Fruit fly (Drosophila melanogaster) Kc167 (cell line): Measurements from ENCODE around the gene CG1647.

ENCODE experiments used
- Myc ChIP-seq: fragments of >200 bp; optimal IDR thresholded peaks from 2 replicates; lab custom pipeline; 2017; ENCODE audit warnings: missing external identifiers
- Sin3A ChIP-seq: fragments of >200 bp; optimal IDR thresholded peaks from 2 replicates; lab custom pipeline; 2018; ENCODE audit warnings: missing external identifiers
- h ChIP-seq: fragments of >200 bp; optimal IDR thresholded peaks from 3 replicates; lab custom pipeline; 2018; ENCODE audit warnings: missing external identifiers
- insv ChIP-seq: fragments of >200 bp; optimal IDR thresholded peaks from 3 replicates; lab custom pipeline; 2018; ENCODE audit warnings: missing external identifiers
- psq ChIP-seq: fragments of >200 bp; optimal IDR thresholded peaks from 2 replicates; lab custom pipeline; 2017; ENCODE audit warnings: missing external identifiers
- ttk ChIP-seq: sonication (Bioruptor generic); optimal IDR thresholded peaks from 2 replicates; lab custom pipeline; 2017; ENCODE audit warnings: missing external identifiers

The CG1647 gene

DNA sequence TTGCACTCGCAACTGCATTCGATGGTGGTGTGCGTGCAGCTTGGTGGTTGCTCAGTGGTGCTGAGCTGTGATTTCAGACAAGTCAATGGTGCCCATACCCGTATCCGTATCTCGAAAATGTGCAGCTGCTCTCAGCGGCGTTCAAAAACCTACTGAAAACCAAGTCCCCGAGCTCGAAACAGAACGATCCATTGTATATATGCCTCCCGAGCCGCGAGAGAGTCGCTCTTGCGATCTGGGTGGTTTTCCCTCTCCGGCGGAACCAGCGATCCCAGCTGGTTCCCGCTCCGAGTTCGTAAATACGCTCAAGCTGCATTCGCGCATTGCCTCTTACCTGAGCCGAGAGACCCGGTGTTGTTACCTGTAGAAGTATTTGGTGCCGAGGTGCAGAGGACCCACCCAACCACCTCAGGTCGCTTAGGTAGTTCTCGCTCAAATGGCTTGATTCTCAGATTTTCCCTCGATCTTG lies 39.1 kb downstream of the CG1647 start, which contains the start of gene Inx3:
Gene Inx3 (minus strand): TSS at position 440 of the 469 bp plus-strand sequence.
- no peak for TF ChIP-seq psq
- no peak for TF ChIP-seq insv (lab: Kevin White, UChicago)
- no peak for TF ChIP-seq ttk (lab: Kevin White, UChicago)
- TF ChIP-seq h (lab: Kevin White, UChicago): no peak
- no peak for TF ChIP-seq Sin3A
- no peak for TF ChIP-seq Myc (lab: Kevin White, UChicago)

DNA sequence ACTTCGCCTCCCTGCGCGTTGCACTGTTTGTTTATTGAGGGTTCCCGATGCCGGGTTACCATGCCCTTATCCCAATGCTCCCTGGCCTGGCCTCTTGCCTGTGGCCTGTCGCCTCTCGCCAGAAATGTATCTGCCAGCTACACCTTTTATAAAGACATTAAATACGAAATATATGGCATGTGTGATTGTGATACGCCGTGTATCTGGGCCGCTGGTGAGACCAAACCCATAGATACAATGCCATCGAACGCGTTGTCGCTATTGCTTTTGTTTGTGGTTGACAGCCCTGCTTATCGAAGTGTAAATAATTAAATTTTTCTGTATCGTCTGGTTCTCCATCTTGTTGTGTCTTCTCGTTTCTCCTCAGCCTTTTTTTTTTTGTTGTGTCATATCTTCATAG lies 40.6 kb downstream of the CG1647 start:
- TF ChIP-seq ttk (lab: Kevin White, UChicago) (no peak), psq (no peak), h (lab: Kevin White, UChicago) (no peak), Myc (lab: Kevin White, UChicago) (no peak), insv (lab: Kevin White, UChicago) (no peak), Sin3A (no peak)

DNA sequence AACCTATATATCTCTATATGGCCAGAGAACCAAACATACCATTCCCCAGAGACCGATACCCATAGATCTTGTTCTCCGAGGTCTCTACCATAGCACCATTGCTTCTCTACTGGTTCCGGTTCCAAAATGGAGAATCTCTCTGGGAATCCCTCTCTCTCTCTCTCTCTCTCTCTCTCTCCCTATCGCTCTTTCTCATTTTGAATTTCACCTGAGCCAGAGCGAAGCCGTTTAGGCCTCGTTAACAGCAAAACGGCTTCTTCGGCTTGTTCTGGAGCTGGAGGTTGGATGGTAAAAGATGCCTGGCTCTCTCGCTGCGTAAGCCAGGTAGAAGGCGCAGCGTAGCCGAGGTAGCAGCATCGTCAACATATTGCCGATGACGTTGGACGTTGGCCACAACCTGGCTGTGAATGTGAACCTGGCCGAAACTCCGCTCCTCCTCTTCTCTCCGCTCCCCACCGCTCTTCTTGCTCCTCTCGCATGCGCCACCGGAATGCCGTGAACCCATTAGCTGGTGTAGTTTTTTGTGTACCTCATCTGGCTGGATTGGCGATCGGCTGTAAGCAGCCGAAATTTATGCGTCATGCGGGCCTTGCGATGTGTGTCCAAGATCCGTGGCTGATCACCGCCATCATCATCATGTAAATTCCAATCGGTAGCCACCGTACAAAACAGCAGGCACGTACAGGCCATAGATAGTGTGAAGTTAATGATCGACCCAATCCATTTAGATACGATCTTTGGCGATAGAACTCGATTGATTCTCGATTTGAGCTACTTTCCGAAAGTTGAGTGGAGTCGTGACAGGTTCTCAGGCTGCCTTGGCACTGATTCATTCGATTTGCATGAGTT lies 41.5 kb downstream of the CG1647 start:
- no peak for TF ChIP-seq h (lab: Kevin White, UChicago)
- TF ChIP-seq psq: no peak
- TF ChIP-seq Sin3A: no peak
- TF ChIP-seq ttk (lab: Kevin White, UChicago): no peak
- TF ChIP-seq Myc (lab: Kevin White, UChicago): no peak
- TF ChIP-seq insv (lab: Kevin White, UChicago): no peak

DNA sequence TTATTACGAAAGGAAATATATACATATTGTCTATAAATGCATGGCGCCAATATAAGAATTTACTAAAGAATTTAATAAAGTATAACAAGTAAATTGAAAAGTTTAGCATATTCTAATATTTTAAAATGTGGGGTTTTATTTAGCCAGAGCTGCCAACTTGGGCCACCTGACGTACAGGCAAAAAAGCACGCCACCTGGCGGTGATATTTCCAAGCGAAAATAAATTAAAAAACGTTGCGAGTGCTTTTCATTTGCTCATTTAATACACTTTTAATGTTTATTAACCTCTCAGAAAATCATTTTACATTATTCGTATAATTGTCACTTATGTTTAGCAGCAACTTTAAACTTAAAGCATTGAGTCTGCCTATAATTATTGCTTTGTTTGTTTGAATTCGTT lies 50.3 kb downstream of the CG1647 start:
- TF ChIP-seq Sin3A (no peak), ttk (lab: Kevin White, UChicago) (no peak), psq (no peak), h (lab: Kevin White, UChicago) (no peak), insv (lab: Kevin White, UChicago) (no peak), Myc (lab: Kevin White, UChicago) (no peak)

DNA sequence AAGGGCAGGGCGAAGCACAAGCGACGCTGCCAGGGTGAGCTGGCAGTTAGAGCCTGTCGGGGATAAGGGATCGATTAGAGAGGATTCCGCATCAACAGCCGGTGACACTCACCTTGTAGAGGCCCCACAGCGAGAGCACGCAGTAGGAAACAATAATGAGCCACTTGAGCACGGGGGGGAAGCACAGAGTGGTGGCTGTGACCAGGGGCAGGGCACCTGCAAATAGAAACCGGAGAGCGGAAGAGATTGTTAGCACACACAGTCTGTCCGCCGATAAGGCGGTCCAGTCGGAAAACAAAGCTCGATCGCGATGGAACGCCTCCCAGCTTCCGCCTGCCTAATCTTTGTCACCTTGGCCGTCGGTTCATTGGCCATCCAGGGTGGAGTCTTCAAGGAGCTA lies 52.6 kb downstream of the CG1647 start, which contains the start of gene Nepl17:
Gene Nepl17 (plus strand): TSS at position 301 of the 400 bp plus-strand sequence.
- no peak for TF ChIP-seq psq
- TF ChIP-seq h (lab: Kevin White, UChicago): no peak
- TF ChIP-seq Sin3A: no peak
- TF ChIP-seq ttk (lab: Kevin White, UChicago): no peak
- no peak for TF ChIP-seq insv (lab: Kevin White, UChicago)
- no peak for TF ChIP-seq Myc (lab: Kevin White, UChicago)
